Worm (Caenorhabditis elegans): ENCODE data around the gene C07G2.5.

The C07G2.5 gene

DNA sequence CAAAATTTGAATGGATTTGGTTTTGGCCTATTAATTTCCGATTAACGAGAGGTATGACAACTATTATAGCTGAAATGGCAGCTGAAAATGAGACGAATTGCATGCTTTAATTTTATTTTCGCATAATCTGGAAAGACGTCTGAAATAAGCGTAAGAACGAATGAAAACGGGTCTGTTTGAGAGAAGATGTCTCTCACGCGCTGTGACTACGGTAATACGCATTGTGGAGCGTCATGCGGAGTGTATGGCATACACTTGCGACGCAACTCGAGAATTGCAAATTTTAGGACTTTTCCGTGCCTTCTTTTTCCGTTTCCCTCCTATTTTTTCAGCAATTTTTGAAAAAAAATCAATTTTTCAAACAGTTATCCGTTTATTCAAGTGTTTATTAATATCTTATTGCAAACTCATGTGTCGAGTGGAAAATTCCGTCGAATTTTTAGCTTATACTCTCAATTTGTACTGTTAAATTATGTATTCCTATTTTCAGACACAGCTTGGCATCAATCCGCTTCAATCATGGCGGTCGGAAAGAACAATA, 23.3 kb downstream of the C07G2.5 start, which contains the start of gene rps-1 (continued):
- peak; percentile 6 for TF ChIP-seq zip-5 (tag; optimal IDR thresholded peaks at IDR 0.05)
- peak; percentile 43 for TF ChIP-seq lim-6 (tag; optimal IDR thresholded peaks at IDR 0.05)
- peak; percentile 90 for TF ChIP-seq unc-86 (tag; optimal IDR thresholded peaks at IDR 0.05)
- TF ChIP-seq ceh-18 (tag; optimal IDR thresholded peaks at IDR 0.05), result peak; percentile 98
- TF ChIP-seq ceh-22 (tag; optimal IDR thresholded peaks at IDR 0.05), result peak; percentile 79
- TF ChIP-seq dmd-4 (tag; optimal IDR thresholded peaks at IDR 0.05; ENCODE audit: borderline replicate concordance), result no peak
- TF ChIP-seq ahr-1 (tag; optimal IDR thresholded peaks at IDR 0.05), result peak; percentile 7
- TF ChIP-seq pha-2 (tag; optimal IDR thresholded peaks at IDR 0.05), result no peak
- TF ChIP-seq fkh-10 (GFP tag; optimal IDR thresholded peaks at IDR 0.05), result no peak
- TF ChIP-seq ttx-3 (tag; optimal IDR thresholded peaks at IDR 0.05), result peak; percentile 42
- peak; percentile 79 for TF ChIP-seq pax-1 (tag; optimal IDR thresholded peaks at IDR 0.05)
- TF ChIP-seq ceh-2 (tag; optimal IDR thresholded peaks at IDR 0.05), result peak; percentile 62
- peak; percentile 92 for TF ChIP-seq tbx-2 (tag; optimal IDR thresholded peaks at IDR 0.05)
- TF ChIP-seq ceh-19 (GFP tag; optimal IDR thresholded peaks at IDR 0.05), result no peak
- TF ChIP-seq pat-9 (tag; optimal IDR thresholded peaks at IDR 0.05), result peak; percentile 59
- peak; percentile 78 for TF ChIP-seq madf-2 (tag; optimal IDR thresholded peaks at IDR 0.05)
- TF ChIP-seq K02D7.2 (tag; optimal IDR thresholded peaks at IDR 0.05), result peak; percentile 14
- peak; percentile 99 for TF ChIP-seq nfya-1 (tag; optimal IDR thresholded peaks at IDR 0.05)
- TF ChIP-seq C08G9.2 (tag; optimal IDR thresholded peaks at IDR 0.05), result peak; percentile 73
- peak; percentile 58 for TF ChIP-seq gmeb-2 (tag; optimal IDR thresholded peaks at IDR 0.05)
- peak; percentile 79 for TF ChIP-seq unc-55 (GFP tag; optimal IDR thresholded peaks at IDR 0.05)
- peak; percentile 57 for TF ChIP-seq sox-4 (tag; optimal IDR thresholded peaks at IDR 0.05)
- TF ChIP-seq nhr-232 (tag; optimal IDR thresholded peaks at IDR 0.05), result peak; percentile 30

ce11 chrIII:4474908-4475307, 23.9 kb downstream of the C07G2.5 start, which contains the start of gene ifet-1:
ifet-1 (minus strand) TSS chrIII:4475150.
- TF ChIP-seq lin-11 (tag; optimal IDR thresholded peaks at IDR 0.05), result no peak
- no peak for TF ChIP-seq pax-1 (tag; optimal IDR thresholded peaks at IDR 0.05)
- no peak for TF ChIP-seq unc-42 (tag; optimal IDR thresholded peaks at IDR 0.05)
- TF ChIP-seq ceh-34 (tag; optimal IDR thresholded peaks at IDR 0.05), result no peak
- no peak for TF ChIP-seq pag-3 (tag; optimal IDR thresholded peaks at IDR 0.05; ENCODE audit: borderline replicate concordance)
- TF ChIP-seq odd-2 (tag; optimal IDR thresholded peaks at IDR 0.05), result no peak
- no peak for TF ChIP-seq ceh-2 (tag; optimal IDR thresholded peaks at IDR 0.05)
- no peak for TF ChIP-seq syd-9 (tag; optimal IDR thresholded peaks at IDR 0.05)
- TF ChIP-seq rnt-1 (tag; optimal IDR thresholded peaks at IDR 0.05), result no peak
- TF ChIP-seq K09A11.1 (tag; optimal IDR thresholded peaks at IDR 0.05; ENCODE audit: insufficient read depth), result no peak
- no peak for TF ChIP-seq nhr-11 (tag; optimal IDR thresholded peaks at IDR 0.05)
- no peak for TF ChIP-seq hlh-30 (tag; optimal IDR thresholded peaks at IDR 0.05; ENCODE audit: insufficient read depth)
- TF ChIP-seq C08G9.2 (tag; optimal IDR thresholded peaks at IDR 0.05), result no peak
- no peak for TF ChIP-seq madf-2 (tag; optimal IDR thresholded peaks at IDR 0.05)
- no peak for TF ChIP-seq ztf-16 (tag; optimal IDR thresholded peaks at IDR 0.05)
- no peak for TF ChIP-seq pat-9 (tag; optimal IDR thresholded peaks at IDR 0.05)
- TF ChIP-seq fax-1 (tag; optimal IDR thresholded peaks at IDR 0.05), result no peak
- TF ChIP-seq tbx-7 (tag; optimal IDR thresholded peaks at IDR 0.05), result no peak

- TF ChIP-seq unc-3 (GFP tag; conservative IDR thresholded peaks at IDR 0.05) (peak; percentile 78), unc-3 (tag; optimal IDR thresholded peaks at IDR 0.05) (peak; percentile 86), tbx-7 (tag; optimal IDR thresholded peaks at IDR 0.05) (peak; percentile 60), Y22D7AL.16 (tag; optimal IDR thresholded peaks at IDR 0.05) (peak; percentile 80), npax-4 (tag; optimal IDR thresholded peaks at IDR 0.05) (peak; percentile 86), ceh-9 (tag; optimal IDR thresholded peaks at IDR 0.05) (peak; percentile 53), odd-2 (tag; optimal IDR thresholded peaks at IDR 0.05) (peak; percentile 62), ceh-30 (tag; optimal IDR thresholded peaks at IDR 0.05) (peak; percentile 30), K09A11.1 (tag; optimal IDR thresholded peaks at IDR 0.05; ENCODE audit: insufficient read depth) (peak; percentile 73), ceh-2 (tag; optimal IDR thresholded peaks at IDR 0.05) (peak; percentile 77), ceh-34 (tag; optimal IDR thresholded peaks at IDR 0.05) (peak; percentile 85), unc-55 (GFP tag; optimal IDR thresholded peaks at IDR 0.05) (no peak), ceh-22 (tag; optimal IDR thresholded peaks at IDR 0.05) (peak; percentile 42), pros-1 (tag; optimal IDR thresholded peaks at IDR 0.05) (no peak), hlh-15 (tag; optimal IDR thresholded peaks at IDR 0.05) (peak; percentile 69), unc-42 (tag; optimal IDR thresholded peaks at IDR 0.05) (peak; percentile 45), nhr-232 (tag; optimal IDR thresholded peaks at IDR 0.05) (peak; percentile 85), sdc-2 (tag; optimal IDR thresholded peaks at IDR 0.05) (peak; percentile 78), nfya-1 (tag; optimal IDR thresholded peaks at IDR 0.05) (peak; percentile 41), madf-2 (tag; optimal IDR thresholded peaks at IDR 0.05) (peak; percentile 72), nhr-11 (tag; optimal IDR thresholded peaks at IDR 0.05) (no peak), ceh-48 (tag; optimal IDR thresholded peaks at IDR 0.05) (peak; percentile 79), ceh-6 (GFP tag; optimal IDR thresholded peaks at IDR 0.05) (peak; percentile 92), pax-1 (tag; optimal IDR thresholded peaks at IDR 0.05) (no peak)
Observed at ce11 chrIII:4470793-4471192, 28.0 kb downstream of the C07G2.5 start.

Data from whole organism, late embryonic.